Fruit fly (Drosophila melanogaster): Measurements from ENCODE around the gene Trs23.
A peak's percentile ranks its signal among the peaks of the same experiment; 100 is the strongest.

Trs23 gene

dm6 chr2L:8685668-8686306, at the start of gene Trs23, which contains the start of gene PrBP:
Gene Trs23 (plus strand): TSS chr2L:8686231.
Gene PrBP (minus strand): TSS chr2L:8685955.
- TF ChIP-seq CG1620 (GFP tag; optimal IDR thresholded peaks at IDR 0.05) (no peak), bab1 (GFP tag; optimal IDR thresholded peaks at IDR 0.05) (no peak), kay (GFP tag; ENCODE audit: borderline replicate concordance) (peak; percentile 68), cic (GFP tag; optimal IDR thresholded peaks at IDR 0.05) (no peak), Hr96 (GFP tag; optimal IDR thresholded peaks at IDR 0.05) (no peak), Clk (GFP tag; optimal IDR thresholded peaks at IDR 0.05) (no peak)

DNA sequence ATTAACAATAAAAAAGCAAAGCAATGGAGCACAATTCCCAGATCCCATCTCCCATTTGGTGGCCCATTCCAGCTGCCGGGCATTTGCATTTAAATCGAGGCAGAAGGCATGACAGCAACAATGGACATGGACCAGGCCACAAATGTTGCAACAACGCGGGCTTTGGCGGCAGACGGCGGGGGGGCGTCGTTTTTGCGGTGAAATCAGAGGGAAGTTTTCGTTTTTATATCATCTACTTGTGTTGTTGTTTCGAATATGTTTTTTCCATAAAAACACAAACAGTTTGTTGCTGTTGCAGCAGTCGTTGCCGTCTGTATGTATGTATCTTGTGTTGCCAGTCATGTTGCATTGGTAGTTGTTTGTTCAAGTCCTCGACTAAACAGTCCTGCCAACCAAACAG, 26.5 kb upstream of the Trs23 start:
- TF ChIP-seq bab1 (GFP tag; optimal IDR thresholded peaks at IDR 0.05), result no peak

DNA sequence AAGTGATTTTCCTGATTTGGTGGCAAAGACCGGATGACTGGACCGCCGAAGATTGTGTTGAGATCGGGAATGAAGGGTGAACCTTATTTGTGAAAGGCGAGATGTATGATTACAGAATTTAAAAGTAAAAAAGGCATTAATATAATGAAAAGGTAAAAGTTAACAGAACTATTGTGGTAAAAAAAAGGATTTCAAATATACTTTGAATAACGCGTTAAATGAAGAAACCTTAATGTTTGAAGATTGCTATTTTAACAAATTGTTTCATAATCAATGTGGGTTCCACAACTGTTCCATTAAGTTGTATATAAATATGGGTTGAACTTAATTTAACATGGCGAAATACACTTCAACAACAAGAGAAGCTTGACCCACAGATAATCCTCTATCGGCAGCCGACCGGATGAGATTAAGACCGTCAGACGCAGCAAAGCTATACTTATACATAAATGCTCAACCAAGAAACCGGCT, 13.7 kb upstream of the Trs23 start, which contains the start of gene Glt:
TSS of gene Glt (plus strand) at position 421 of the 471 bp plus-strand sequence.
- TF ChIP-seq pad (GFP tag; optimal IDR thresholded peaks at IDR 0.05) (no peak), CG1620 (GFP tag; optimal IDR thresholded peaks at IDR 0.05) (no peak), cic (GFP tag; optimal IDR thresholded peaks at IDR 0.05) (no peak), CG11617 (GFP tag; optimal IDR thresholded peaks at IDR 0.05) (no peak), Mnt (GFP tag; optimal IDR thresholded peaks at IDR 0.05) (no peak), CG5204 (GFP tag; optimal IDR thresholded peaks at IDR 0.05) (no peak), bab1 (GFP tag; optimal IDR thresholded peaks at IDR 0.05) (no peak), Hr96 (GFP tag; optimal IDR thresholded peaks at IDR 0.05) (no peak), CG7101 (tag; optimal IDR thresholded peaks at IDR 0.05) (no peak), kay (GFP tag; ENCODE audit: borderline replicate concordance) (no peak), Clk (GFP tag; optimal IDR thresholded peaks at IDR 0.05) (no peak)

DNA sequence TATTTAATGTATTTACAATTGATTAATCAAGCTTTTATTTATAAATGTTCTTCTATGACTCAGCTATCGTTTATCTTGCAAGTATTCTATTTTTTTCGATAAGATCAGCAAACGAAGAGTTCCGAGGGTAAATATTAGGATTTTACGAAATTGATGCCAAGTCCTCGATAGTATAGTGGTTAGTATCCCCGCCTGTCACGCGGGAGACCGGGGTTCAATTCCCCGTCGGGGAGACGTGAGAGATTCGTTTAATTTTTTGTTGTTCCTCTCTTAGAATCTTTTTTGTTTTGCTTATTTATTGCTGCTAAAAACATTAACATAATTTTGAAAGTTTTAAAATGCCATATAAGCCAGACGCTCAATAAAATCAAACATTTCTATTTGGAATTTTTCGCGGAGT, 7.1 kb upstream of the Trs23 start:
- TF ChIP-seq CG11617 (GFP tag; optimal IDR thresholded peaks at IDR 0.05) (no peak), ovo (GFP tag; optimal IDR thresholded peaks at IDR 0.05) (no peak), CG7045 (GFP tag; optimal IDR thresholded peaks at IDR 0.05) (no peak), tj (GFP tag; optimal IDR thresholded peaks at IDR 0.05) (no peak), kay (GFP tag; ENCODE audit: borderline replicate concordance) (no peak), Mnt (GFP tag; optimal IDR thresholded peaks at IDR 0.05) (no peak), CG12768 (GFP tag; optimal IDR thresholded peaks at IDR 0.05) (no peak), CG33017 (tag; optimal IDR thresholded peaks at IDR 0.05) (no peak), Hr96 (GFP tag; optimal IDR thresholded peaks at IDR 0.05) (no peak)

DNA sequence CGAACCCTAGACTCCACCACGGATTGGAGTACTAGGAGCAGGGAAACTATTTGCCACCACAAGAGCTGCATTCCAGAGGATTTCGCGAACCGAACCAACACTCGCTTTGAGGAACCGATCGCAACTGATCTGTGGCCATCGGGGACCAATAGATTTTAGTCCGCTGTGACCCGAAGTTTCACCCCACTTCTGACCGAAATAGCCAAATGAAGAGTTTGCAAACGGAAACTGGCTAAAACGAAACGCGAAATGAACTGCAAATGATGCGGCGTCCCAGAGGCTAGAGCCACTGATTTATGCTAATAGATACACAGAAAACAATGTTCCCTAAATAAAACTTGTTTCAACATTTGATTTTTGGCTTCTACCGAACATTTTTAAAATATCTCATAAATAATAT, 6.3 kb upstream of the Trs23 start, which contains the start of gene CG9287:
TSS of gene CG9287 (minus strand) at position 101 of the 400 bp plus-strand sequence.
- TF ChIP-seq CG14711 (tag; optimal IDR thresholded peaks at IDR 0.05) (no peak), kay (GFP tag; ENCODE audit: borderline replicate concordance) (peak; percentile 28)

DNA sequence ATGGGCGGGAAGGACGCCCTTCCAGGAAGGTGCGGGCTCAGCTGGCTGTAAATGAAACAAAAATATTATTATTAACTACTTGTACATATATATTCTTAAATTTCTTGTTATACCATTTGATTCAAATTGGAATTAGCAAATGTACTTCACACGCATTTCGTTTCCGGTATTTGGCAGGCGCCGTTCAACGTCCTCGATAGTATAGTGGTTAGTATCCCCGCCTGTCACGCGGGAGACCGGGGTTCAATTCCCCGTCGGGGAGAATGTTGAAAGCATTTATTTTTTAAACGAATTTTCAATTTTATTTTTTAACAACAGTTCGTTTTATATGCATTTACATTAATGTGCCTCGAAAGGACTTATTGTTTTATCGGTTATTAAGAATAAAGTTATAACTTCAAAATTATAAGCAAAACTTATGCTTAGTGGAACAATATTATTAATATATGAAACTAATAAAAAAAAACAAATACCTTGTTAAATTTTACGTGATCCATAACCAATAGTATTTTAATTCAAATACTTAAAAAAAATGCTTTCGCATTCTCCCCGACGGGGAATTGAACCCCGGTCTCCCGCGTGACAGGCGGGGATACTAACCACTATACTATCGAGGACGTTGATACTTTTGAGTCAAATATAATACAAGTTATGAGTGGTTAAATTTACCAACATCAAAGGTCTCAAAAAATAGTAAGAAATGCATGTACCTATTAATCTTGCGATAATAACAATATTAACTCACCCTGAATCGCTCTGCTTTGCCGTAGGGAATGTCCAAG, 2.6 kb upstream of the Trs23 start:
- TF ChIP-seq CG33017 (tag; optimal IDR thresholded peaks at IDR 0.05) (no peak), bab1 (GFP tag; optimal IDR thresholded peaks at IDR 0.05) (no peak), ovo (GFP tag; optimal IDR thresholded peaks at IDR 0.05) (no peak), CG7101 (tag; optimal IDR thresholded peaks at IDR 0.05) (no peak), kay (GFP tag; ENCODE audit: borderline replicate concordance) (no peak), toe (GFP tag; optimal IDR thresholded peaks at IDR 0.05) (no peak), Mnt (GFP tag; optimal IDR thresholded peaks at IDR 0.05) (no peak), pad (GFP tag; optimal IDR thresholded peaks at IDR 0.05) (no peak), Crg-1 (GFP tag; optimal IDR thresholded peaks at IDR 0.05) (no peak), tj (GFP tag; optimal IDR thresholded peaks at IDR 0.05) (no peak), cic (GFP tag; optimal IDR thresholded peaks at IDR 0.05) (no peak), cnc (optimal IDR thresholded peaks at IDR 0.05) (no peak)

- TF ChIP-seq CG14711 (tag; optimal IDR thresholded peaks at IDR 0.05), result no peak
- no peak for TF ChIP-seq Hr96 (GFP tag; optimal IDR thresholded peaks at IDR 0.05)
- TF ChIP-seq CG5204 (GFP tag; optimal IDR thresholded peaks at IDR 0.05), result no peak
- TF ChIP-seq CG11617 (GFP tag; optimal IDR thresholded peaks at IDR 0.05), result no peak
- TF ChIP-seq CG7101 (tag; optimal IDR thresholded peaks at IDR 0.05), result no peak
- no peak for TF ChIP-seq Mnt (GFP tag; optimal IDR thresholded peaks at IDR 0.05)
- TF ChIP-seq tj (GFP tag; optimal IDR thresholded peaks at IDR 0.05), result no peak
- no peak for TF ChIP-seq bab1 (GFP tag; optimal IDR thresholded peaks at IDR 0.05)
Observed at dm6 chr2L:8684276-8684675, 1.8 kb upstream of the Trs23 start, which contains the start of gene CG9289. Gene CG9289 (minus strand): TSS chr2L:8684376.
